Worm (Caenorhabditis elegans): Measurements from ENCODE around the gene F28A10.7.
"Not testable (repeated sequence)": the region's sequence is repeated elsewhere in the genome, so short reads cannot be mapped to it uniquely, and the experiment has no call there.

F28A10.7 gene

DNA sequence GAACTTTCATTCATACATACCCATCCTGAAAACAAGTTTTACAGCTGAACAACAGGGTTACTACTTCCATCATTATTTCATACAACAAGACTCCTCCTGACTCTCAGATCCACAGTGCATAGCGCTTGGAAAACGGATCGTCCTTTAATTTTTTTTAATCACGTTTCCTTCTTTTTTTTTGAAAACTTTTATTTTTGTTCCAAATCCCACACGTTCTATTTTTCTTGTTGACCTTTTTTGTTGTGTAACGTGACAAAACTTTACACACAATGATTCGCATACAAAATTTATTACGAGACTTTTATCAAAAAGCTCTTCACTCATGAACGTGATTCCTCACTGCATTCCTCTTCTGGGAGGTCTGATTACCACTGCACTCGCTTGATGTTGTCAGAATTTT lies 5.4 kb downstream of the F28A10.7 start, which contains the start of gene clc-33:
TSS of gene clc-33 (plus strand) at position 301 of the 400 bp plus-strand sequence.
- no peak for TF ChIP-seq dao-5 (tag; optimal IDR thresholded peaks at IDR 0.05)
- TF ChIP-seq W03F9.2 (tag; optimal IDR thresholded peaks at IDR 0.05): no peak
- no peak for TF ChIP-seq him-1 (tag; optimal IDR thresholded peaks at IDR 0.05)

ce11 chrII:838414-838813 lies 7.1 kb downstream of the F28A10.7 start, which contains the start of gene F28A10.8:
F28A10.8 (minus strand) TSS chrII:838514.
- no peak for TF ChIP-seq him-1 (tag; optimal IDR thresholded peaks at IDR 0.05)
- no peak for TF ChIP-seq dao-5 (tag; optimal IDR thresholded peaks at IDR 0.05)
- TF ChIP-seq W03F9.2 (tag; optimal IDR thresholded peaks at IDR 0.05): no peak

ce11 chrII:825521-825920 lies 20.0 kb downstream of the F28A10.7 start, which contains the start of gene F28A10.1:
F28A10.1 (plus strand) TSS chrII:825821.
- TF ChIP-seq W03F9.2 (tag; optimal IDR thresholded peaks at IDR 0.05) (no peak), dao-5 (tag; optimal IDR thresholded peaks at IDR 0.05) (no peak), him-1 (tag; optimal IDR thresholded peaks at IDR 0.05) (no peak)

DNA sequence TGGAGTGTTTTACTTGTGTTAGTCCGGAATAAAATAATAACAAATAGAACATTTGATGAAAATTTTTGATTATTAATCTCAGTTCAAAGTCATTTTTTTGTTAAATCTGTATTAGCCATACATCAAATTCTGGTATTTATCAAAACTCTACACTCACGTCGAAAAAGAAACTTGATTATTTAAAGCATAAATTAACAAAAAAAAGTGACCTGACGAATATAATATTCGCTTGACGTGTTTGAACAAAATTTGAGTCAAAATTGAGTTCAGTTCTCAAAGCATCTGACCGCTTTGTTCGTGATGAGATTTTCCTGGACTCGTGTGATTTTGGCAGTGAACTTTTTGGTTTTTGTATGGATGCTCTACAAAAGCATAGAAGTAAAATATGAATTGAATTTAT lies 22.0 kb downstream of the F28A10.7 start, which contains the start of gene F46F5.10:
TSS of gene F46F5.10 (plus strand) at position 301 of the 400 bp plus-strand sequence.
- TF ChIP-seq W03F9.2 (tag; optimal IDR thresholded peaks at IDR 0.05) (no peak), dao-5 (tag; optimal IDR thresholded peaks at IDR 0.05) (no peak), him-1 (tag; optimal IDR thresholded peaks at IDR 0.05) (no peak)

DNA sequence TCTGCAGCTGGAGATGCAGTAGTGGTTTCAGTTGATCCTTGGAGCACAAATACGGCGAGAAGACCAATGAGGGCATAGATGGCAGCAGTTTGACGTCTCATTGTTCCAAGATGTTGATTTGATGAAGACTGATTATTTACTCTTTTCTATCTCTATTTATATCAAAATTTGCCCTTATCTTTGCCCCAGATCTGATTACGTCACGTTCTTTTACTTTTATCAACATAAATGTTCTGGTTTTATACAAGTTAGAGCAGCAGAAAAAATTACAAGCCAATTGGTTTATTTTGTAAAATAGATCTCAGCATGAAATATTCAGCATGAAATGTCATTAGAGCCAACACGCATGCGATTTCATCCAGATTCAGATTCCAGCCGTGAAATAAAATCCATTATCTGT lies 22.8 kb downstream of the F28A10.7 start, which contains the start of gene msrp-4:
TSS of gene msrp-4 (minus strand) at position 101 of the 400 bp plus-strand sequence.
- TF ChIP-seq him-1, W03F9.2, dao-5 (tag; optimal IDR thresholded peaks at IDR 0.05): not testable (repeated sequence)

- TF ChIP-seq W03F9.2 (tag; optimal IDR thresholded peaks at IDR 0.05): no peak
- no peak for TF ChIP-seq dao-5 (tag; optimal IDR thresholded peaks at IDR 0.05)
- TF ChIP-seq him-1 (tag; optimal IDR thresholded peaks at IDR 0.05): no peak
These were observed 24.0 kb downstream of the F28A10.7 start, which contains the start of gene F46F5.8 for ce11 chrII:821514-821913. F46F5.8 (minus strand) TSS chrII:821614.

DNA sequence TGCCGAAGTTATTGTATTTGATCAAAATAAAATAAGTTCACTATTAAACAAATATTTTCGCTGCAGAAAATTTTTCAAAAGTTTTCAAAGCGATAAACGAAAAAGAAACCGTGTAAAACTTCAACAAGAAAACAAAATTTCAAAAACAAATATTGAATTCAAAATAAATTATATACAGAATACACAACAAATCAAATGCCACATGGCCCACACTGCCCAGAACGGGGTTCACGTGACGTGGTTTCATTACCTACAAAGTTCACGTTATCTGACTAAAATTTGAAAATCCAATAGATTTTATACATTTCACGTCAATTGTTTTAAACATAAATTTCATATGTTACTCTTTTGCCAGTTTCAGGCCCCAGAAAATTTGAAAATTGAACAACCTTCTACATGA lies 25.0 kb downstream of the F28A10.7 start, which contains the start of gene F46F5.7:
TSS of gene F46F5.7 (minus strand) at position 101 of the 400 bp plus-strand sequence.
- TF ChIP-seq dao-5 (tag; optimal IDR thresholded peaks at IDR 0.05): no peak

ce11 chrII:814737-815136 lies 30.8 kb downstream of the F28A10.7 start, which contains the start of gene msrp-3:
msrp-3 (minus strand) TSS chrII:814837.
- TF ChIP-seq W03F9.2 (tag; optimal IDR thresholded peaks at IDR 0.05) (no peak), him-1 (tag; optimal IDR thresholded peaks at IDR 0.05) (no peak), dao-5 (tag; optimal IDR thresholded peaks at IDR 0.05) (no peak)

- no peak for TF ChIP-seq dao-5 (tag; optimal IDR thresholded peaks at IDR 0.05)
- no peak for TF ChIP-seq W03F9.2 (tag; optimal IDR thresholded peaks at IDR 0.05)
- TF ChIP-seq him-1 (tag; optimal IDR thresholded peaks at IDR 0.05): no peak
These were observed 32.6 kb downstream of the F28A10.7 start, which contains the start of gene F46F5.5 for ce11 chrII:812917-813316. F46F5.5 (minus strand) TSS chrII:813017.

DNA sequence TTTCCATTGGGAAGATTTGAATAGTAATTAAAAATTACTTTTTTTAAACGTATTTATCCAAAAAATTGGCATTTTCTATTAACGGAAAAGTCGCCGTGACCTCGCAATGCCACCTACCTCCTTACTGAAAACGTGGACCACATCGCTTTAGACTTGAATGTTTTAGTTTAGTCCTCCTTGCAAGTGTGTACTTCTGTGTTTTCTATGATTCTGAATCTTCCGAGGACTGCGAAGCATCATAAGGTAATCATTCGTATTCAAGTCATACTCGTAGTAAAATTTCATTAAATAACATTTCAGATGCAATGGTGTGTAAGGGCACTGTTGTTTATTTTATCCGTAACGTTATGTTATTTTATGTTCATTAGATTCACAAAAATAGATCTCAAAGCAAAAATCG lies 37.1 kb downstream of the F28A10.7 start, which contains the start of gene F46F5.11:
TSS of gene F46F5.11 (plus strand) at position 301 of the 400 bp plus-strand sequence.
- TF ChIP-seq W03F9.2 (tag; optimal IDR thresholded peaks at IDR 0.05): no peak
- TF ChIP-seq dao-5 (tag; optimal IDR thresholded peaks at IDR 0.05): no peak

- TF ChIP-seq dao-5 (tag; optimal IDR thresholded peaks at IDR 0.05) (no peak), W03F9.2 (tag; optimal IDR thresholded peaks at IDR 0.05) (no peak), him-1 (tag; optimal IDR thresholded peaks at IDR 0.05) (no peak)
These were observed 42.5 kb downstream of the F28A10.7 start, which contains the start of gene F46F5.13 for ce11 chrII:803009-803408. F46F5.13 (plus strand) TSS chrII:803309.

- TF ChIP-seq W03F9.2 (tag; optimal IDR thresholded peaks at IDR 0.05) (no peak), him-1 (tag; optimal IDR thresholded peaks at IDR 0.05) (no peak), dao-5 (tag; optimal IDR thresholded peaks at IDR 0.05) (no peak)
These were observed 45.8 kb downstream of the F28A10.7 start, which contains the start of gene F46F5.14 for ce11 chrII:799700-800099. F46F5.14 (plus strand) TSS chrII:800000.

DNA sequence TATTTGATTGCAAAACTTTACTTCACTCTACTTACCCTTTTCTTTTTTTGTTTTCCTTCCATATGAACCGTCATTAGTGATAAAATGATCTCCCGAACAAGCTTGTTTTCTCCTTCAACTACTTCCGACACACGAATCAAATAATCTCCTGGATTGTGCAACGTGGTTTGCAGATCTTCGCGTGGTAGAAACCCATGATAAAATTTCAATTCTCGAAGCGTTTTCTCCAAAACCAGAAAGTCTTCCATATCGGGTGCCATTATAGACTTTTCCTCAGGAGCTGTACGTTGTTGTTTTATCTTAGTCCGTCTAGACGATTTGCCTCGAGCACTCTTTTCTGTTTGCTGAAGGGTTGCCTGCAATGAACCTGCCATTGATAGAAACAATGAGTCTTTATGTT lies 48.1 kb downstream of the F28A10.7 start:
- TF ChIP-seq dao-5 (tag; optimal IDR thresholded peaks at IDR 0.05) (no peak), W03F9.2 (tag; optimal IDR thresholded peaks at IDR 0.05) (no peak), him-1 (tag; optimal IDR thresholded peaks at IDR 0.05) (no peak)

DNA sequence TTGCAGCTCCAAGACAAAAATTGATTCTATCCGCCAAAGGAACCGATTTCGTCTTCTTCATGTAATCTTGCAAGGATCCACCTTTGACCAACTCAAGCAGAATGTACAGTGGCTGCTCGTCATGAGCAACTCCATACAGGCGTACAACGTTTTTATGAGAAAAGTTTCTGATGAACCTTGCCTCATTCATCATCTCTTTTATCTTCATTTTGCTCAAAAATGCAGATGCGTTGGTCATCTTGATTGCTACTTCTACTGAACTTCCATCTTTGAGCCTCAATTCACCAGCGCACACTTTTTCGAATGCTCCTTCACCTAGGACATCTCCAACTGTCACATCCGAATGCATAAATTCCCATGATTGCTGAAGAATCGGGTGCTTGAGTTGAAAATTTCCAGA lies 48.6 kb downstream of the F28A10.7 start:
- TF ChIP-seq W03F9.2 (tag; optimal IDR thresholded peaks at IDR 0.05) (no peak), dao-5 (tag; optimal IDR thresholded peaks at IDR 0.05) (no peak), him-1 (tag; optimal IDR thresholded peaks at IDR 0.05) (no peak)

Measured in whole organism, L4/young adult.